Worm (Caenorhabditis elegans) whole organism, L4 larva: Measurements from ENCODE around the gene srh-19.
A peak's percentile ranks its signal among the peaks of the same experiment; 100 is the strongest.
"Not testable (repeated sequence)": the region's sequence is repeated elsewhere in the genome, so short reads cannot be mapped to it uniquely, and the experiment has no call there.

Source experiments
- D1046.2 ChIP-seq: fragments of 200-800 bp; sonication (Bioruptor generic); IDR thresholded peaks from 2 replicates; pipeline ENCODE4 v1.3.6; 2022; ENCODE audit warnings: missing genetic modification characterization, missing compliant biosample characterization
- F10B5.3 ChIP-seq: sonication (generic microtip); optimal IDR thresholded peaks from 2 replicates; lab custom pipeline; 2016; ENCODE audit warnings: mild to moderate bottlenecking, missing genetic modification characterization, missing compliant biosample characterization
- F26F4.8 ChIP-seq: fragments of 200-800 bp; sonication (Bioruptor generic); conservative IDR thresholded peaks from 2 replicates; pipeline ENCODE4 v1.3.6; 2022; ENCODE audit warnings: missing genetic modification characterization, missing compliant biosample characterization
- F44E2.7 ChIP-seq: fragments of 200-800 bp; sonication (Bioruptor generic); IDR thresholded peaks from 2 replicates; pipeline ENCODE4 v2.1.2; 2022; ENCODE audit warnings: missing genetic modification characterization, missing compliant biosample characterization
- F49E8.2 ChIP-seq: sonication (generic microtip); optimal IDR thresholded peaks from 2 replicates; lab custom pipeline; 2016; ENCODE audit warnings: missing compliant biosample characterization, mild to moderate bottlenecking, missing genetic modification characterization, borderline replicate concordance
- T20F7.1 ChIP-seq: fragments of 200-800 bp; sonication (Bioruptor generic); optimal IDR thresholded peaks from 2 replicates; lab custom pipeline; 2018; ENCODE audit warnings: mild to moderate bottlenecking, missing genetic modification characterization, missing compliant biosample characterization
- T26A8.4 ChIP-seq: fragments of 200-800 bp; sonication (Bioruptor generic); IDR thresholded peaks from 2 replicates; pipeline ENCODE4 v1.3.6; 2022; ENCODE audit warnings: missing genetic modification characterization, missing compliant biosample characterization
- Y105C5A.15 ChIP-seq: fragments of 200-800 bp; sonication (Bioruptor generic); IDR thresholded peaks from 2 replicates; pipeline ENCODE4 v1.3.6; 2022; ENCODE audit warnings: missing genetic modification characterization, missing compliant biosample characterization
- Y48G9A.11 ChIP-seq: fragments of 200-800 bp; sonication (Bioruptor generic); IDR thresholded peaks from 2 replicates; pipeline ENCODE4 v1.3.6; 2022; ENCODE audit warnings: missing genetic modification reagents, missing genetic modification characterization, missing compliant biosample characterization
- Y75B8A.6 ChIP-seq: fragments of 200-800 bp; sonication (Bioruptor generic); IDR thresholded peaks from 2 replicates; pipeline ENCODE4 v1.3.6; 2022; ENCODE audit warnings: missing genetic modification reagents, missing genetic modification characterization, missing compliant biosample characterization
- ZK337.2 ChIP-seq: fragments of 200-800 bp; sonication (Bioruptor generic); IDR thresholded peaks from 2 replicates; pipeline ENCODE4 v1.3.6; 2022; ENCODE audit warnings: missing genetic modification reagents, missing genetic modification characterization, missing compliant biosample characterization
- arid-1 ChIP-seq: fragments of 200-800 bp; sonication (Bioruptor generic); conservative IDR thresholded peaks from 2 replicates; pipeline ENCODE4 v1.3.6; 2022; ENCODE audit warnings: missing genetic modification reagents, missing genetic modification characterization, missing compliant biosample characterization
- ceh-20 ChIP-seq: fragments of 200-800 bp; sonication (Bioruptor generic); IDR thresholded peaks from 2 replicates; pipeline ENCODE4 v1.3.6; 2022; ENCODE audit warnings: missing genetic modification reagents, missing genetic modification characterization, missing compliant biosample characterization
- ceh-28 ChIP-seq: fragments of 150-350 bp; optimal IDR thresholded peaks from 2 replicates; lab custom pipeline; 2014; ENCODE audit warnings: missing biosample characterization, missing genetic modification reagents, missing genetic modification characterization
- ceh-44 ChIP-seq: fragments of 200-800 bp; sonication (Bioruptor generic); IDR thresholded peaks from 2 replicates; pipeline ENCODE4 v1.3.6; 2022; ENCODE audit warnings: missing genetic modification reagents, missing genetic modification characterization, missing compliant biosample characterization
- ceh-62 ChIP-seq: sonication (generic microtip); optimal IDR thresholded peaks from 2 replicates; lab custom pipeline; 2017; ENCODE audit warnings: missing biosample characterization, missing genetic modification characterization
- ceh-82 ChIP-seq: sonication (generic microtip); optimal IDR thresholded peaks from 2 replicates; lab custom pipeline; 2017; ENCODE audit warnings: missing biosample characterization, missing genetic modification characterization
- ctbp-1 ChIP-seq: fragments of 200-800 bp; sonication (Bioruptor generic); IDR thresholded peaks from 2 replicates; pipeline ENCODE4 v1.3.6; 2022; ENCODE audit warnings: missing genetic modification reagents, missing genetic modification characterization, missing compliant biosample characterization
- daf-12 ChIP-seq: fragments of 150-350 bp; optimal IDR thresholded peaks from 2 replicates; lab custom pipeline; 2014; ENCODE audit warnings: missing biosample characterization, missing genetic modification reagents, missing genetic modification characterization
- daf-8 ChIP-seq: fragments of 200-800 bp; sonication (Bioruptor generic); IDR thresholded peaks from 2 replicates; pipeline ENCODE4 v1.3.6; 2022; ENCODE audit warnings: missing genetic modification characterization, missing compliant biosample characterization
- dmd-6 ChIP-seq: fragments of 200-800 bp; sonication (Bioruptor generic); IDR thresholded peaks from 2 replicates; pipeline ENCODE4 v1.3.6; 2022; ENCODE audit warnings: missing genetic modification reagents, missing genetic modification characterization, missing compliant biosample characterization
- dmd-8 ChIP-seq: fragments of 200-800 bp; sonication (Bioruptor generic); IDR thresholded peaks from 2 replicates; pipeline ENCODE4 v1.3.6; 2022; ENCODE audit warnings: missing genetic modification characterization, missing compliant biosample characterization
- dmd-9 ChIP-seq: fragments of 200-800 bp; sonication (Bioruptor generic); IDR thresholded peaks from 2 replicates; pipeline ENCODE4 v1.3.6; 2022; ENCODE audit warnings: missing genetic modification reagents, missing genetic modification characterization, missing compliant biosample characterization
- egl-43 ChIP-seq: fragments of 200-800 bp; sonication (Bioruptor generic); IDR thresholded peaks from 2 replicates; pipeline ENCODE4 v1.3.6; 2022; ENCODE audit warnings: missing genetic modification reagents, missing genetic modification characterization, missing compliant biosample characterization
- lim-7 ChIP-seq: fragments of 200-800 bp; sonication (Bioruptor generic); IDR thresholded peaks from 2 replicates; pipeline ENCODE4 v1.3.6; 2022; ENCODE audit warnings: missing genetic modification characterization, missing compliant biosample characterization
- lin-1 ChIP-seq: fragments of 200-800 bp; sonication (Bioruptor generic); IDR thresholded peaks from 2 replicates; pipeline ENCODE4 v1.3.6; 2022; ENCODE audit warnings: missing genetic modification reagents, missing genetic modification characterization, missing compliant biosample characterization
- lin-38 ChIP-seq: fragments of 200-800 bp; sonication (Bioruptor generic); IDR thresholded peaks from 2 replicates; pipeline ENCODE4 v1.3.6; 2022; ENCODE audit warnings: missing genetic modification reagents, missing genetic modification characterization, missing compliant biosample characterization
- lir-3 ChIP-seq: sonication (generic microtip); optimal IDR thresholded peaks from 2 replicates; lab custom pipeline; 2016; ENCODE audit warnings: mild to moderate bottlenecking, missing genetic modification characterization, missing compliant biosample characterization
- madf-5 ChIP-seq, 2 experiments: fragments of 200-800 bp; sonication (Bioruptor generic); IDR thresholded peaks; 2 replicates each; pipeline ENCODE4 v1.3.6; 2022; ENCODE audit warnings: missing compliant biosample characterization in 2 of 2, missing genetic modification characterization in 2 of 2
- madf-9 ChIP-seq: fragments of 200-800 bp; sonication (Bioruptor generic); conservative IDR thresholded peaks from 2 replicates; pipeline ENCODE4 v1.3.6; 2022; ENCODE audit warnings: missing genetic modification reagents, missing genetic modification characterization, missing compliant biosample characterization
- mdt-29 ChIP-seq: fragments of 200-800 bp; sonication (Bioruptor generic); IDR thresholded peaks from 2 replicates; pipeline ENCODE4 v1.3.6; 2022; ENCODE audit warnings: missing genetic modification reagents, missing genetic modification characterization, missing compliant biosample characterization
- mxl-3 ChIP-seq: fragments of 200-800 bp; sonication (Bioruptor generic); optimal IDR thresholded peaks from 2 replicates; lab custom pipeline; 2018; ENCODE audit warnings: mild to moderate bottlenecking, missing genetic modification characterization, missing compliant biosample characterization
- nhr-25 ChIP-seq: sonication (generic microtip); optimal IDR thresholded peaks from 2 replicates; lab custom pipeline; 2017; ENCODE audit warnings: missing genetic modification characterization, mild to moderate bottlenecking, missing compliant biosample characterization, antibody characterized with exemption, moderate library complexity, borderline replicate concordance; ENCODE audit not compliant: insufficient read depth
- nhr-41 ChIP-seq: fragments of 200-800 bp; sonication (Bioruptor generic); IDR thresholded peaks from 2 replicates; pipeline ENCODE4 v1.3.6; 2022; ENCODE audit warnings: missing genetic modification reagents, missing genetic modification characterization, missing compliant biosample characterization
- nhr-48 ChIP-seq: sonication (generic microtip); optimal IDR thresholded peaks from 2 replicates; lab custom pipeline; 2016; ENCODE audit warnings: mild to moderate bottlenecking, missing genetic modification characterization, missing compliant biosample characterization
- nhr-76 ChIP-seq: fragments of 150-350 bp; optimal IDR thresholded peaks from 2 replicates; lab custom pipeline; 2014; ENCODE audit warnings: missing biosample characterization, missing genetic modification characterization
- pha-4 ChIP-seq, 2 experiments: fragments of 150-350 bp in 1 of 2; fragments of 200-800 bp in 1 of 2; sonication (Bioruptor generic) in 1 of 2; IDR thresholded peaks in 1 of 2; optimal IDR thresholded peaks in 1 of 2; 2 replicates each; pipeline versions ENCODE4 v1.3.6 to Lab custom; 2014 to 2022; ENCODE audit warnings: missing genetic modification characterization in 2 of 2, missing genetic modification reagents in 2 of 2, missing biosample characterization in 1 of 2, missing compliant biosample characterization in 1 of 2
- php-3 ChIP-seq: fragments of 200-800 bp; sonication (Bioruptor generic); IDR thresholded peaks from 2 replicates; pipeline ENCODE4 v1.3.6; 2022; ENCODE audit warnings: missing genetic modification reagents, missing genetic modification characterization, missing compliant biosample characterization
- pqm-1 ChIP-seq: sonication (generic microtip); optimal IDR thresholded peaks from 2 replicates; lab custom pipeline; 2017; ENCODE audit warnings: missing biosample characterization, missing genetic modification characterization
- saeg-2 ChIP-seq: fragments of 200-800 bp; sonication (Bioruptor generic); IDR thresholded peaks from 2 replicates; pipeline ENCODE4 v1.3.6; 2022; ENCODE audit warnings: missing genetic modification reagents, missing genetic modification characterization, missing compliant biosample characterization
- snpc-1.2 ChIP-seq: fragments of 200-800 bp; sonication (Bioruptor generic); IDR thresholded peaks from 2 replicates; pipeline ENCODE4 v1.3.6; 2022; ENCODE audit warnings: missing genetic modification reagents, missing genetic modification characterization, missing compliant biosample characterization
- snpc-4 ChIP-seq: fragments of 150-350 bp; optimal IDR thresholded peaks from 2 replicates; lab custom pipeline; 2014; ENCODE audit warnings: missing biosample characterization, missing genetic modification characterization
- tag-97 ChIP-seq: fragments of 200-800 bp; sonication (Bioruptor generic); IDR thresholded peaks from 2 replicates; pipeline ENCODE4 v1.3.6; 2022; ENCODE audit warnings: missing genetic modification characterization, missing compliant biosample characterization
- tra-1 ChIP-seq: fragments of 200-800 bp; sonication (Bioruptor generic); IDR thresholded peaks from 2 replicates; pipeline ENCODE4 v1.3.6; 2022; ENCODE audit warnings: missing genetic modification reagents, missing genetic modification characterization, missing compliant biosample characterization
- vab-7 ChIP-seq: fragments of 200-800 bp; sonication (Bioruptor generic); IDR thresholded peaks from 2 replicates; pipeline ENCODE4 v1.3.6; 2022; ENCODE audit warnings: missing genetic modification reagents, missing genetic modification characterization, missing compliant biosample characterization
- zfp-3 ChIP-seq: fragments of 200-800 bp; sonication (Bioruptor generic); conservative IDR thresholded peaks from 2 replicates; pipeline ENCODE4 v1.3.6; 2022; ENCODE audit warnings: missing genetic modification reagents, missing genetic modification characterization, missing compliant biosample characterization

Gene srh-19

DNA sequence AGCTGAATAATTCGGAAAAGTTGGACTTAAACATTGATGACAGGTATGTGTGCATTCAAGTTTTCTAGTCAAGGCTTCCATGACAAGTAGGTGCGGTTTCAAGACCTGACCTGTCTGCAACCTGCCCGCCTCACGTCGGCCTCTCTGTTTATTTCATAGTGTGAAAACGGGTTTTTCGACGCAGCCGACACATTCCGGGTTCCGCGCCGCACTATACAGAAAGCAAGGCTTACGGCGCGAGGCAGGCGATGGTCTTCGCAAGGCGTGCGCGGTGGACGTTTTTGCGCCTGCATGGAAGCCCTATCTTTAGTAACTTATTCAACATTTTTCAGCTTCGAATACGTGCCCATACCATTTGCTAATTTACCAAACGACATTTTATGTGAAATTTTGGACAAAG is 40.5 kb upstream of the srh-19 start:
- TF ChIP-seq snpc-4 (tag; lab: Kevin White, UChicago) (peak; percentile 3), daf-12 (tag; lab: Kevin White, UChicago) (no peak), F26F4.8 (GFP tag; lab: Robert Waterston, UW) (0 out of 2 replicates have a peak, but pooled peaks have one; percentile 20), ZK337.2 (no peak), D1046.2 (GFP tag; lab: Robert Waterston, UW) (no peak), snpc-1.2 (GFP tag; lab: Robert Waterston, UW) (peak; percentile 39; the same call in 1 of the 2 replicates), egl-43 (no peak), ceh-28 (no peak)

DNA sequence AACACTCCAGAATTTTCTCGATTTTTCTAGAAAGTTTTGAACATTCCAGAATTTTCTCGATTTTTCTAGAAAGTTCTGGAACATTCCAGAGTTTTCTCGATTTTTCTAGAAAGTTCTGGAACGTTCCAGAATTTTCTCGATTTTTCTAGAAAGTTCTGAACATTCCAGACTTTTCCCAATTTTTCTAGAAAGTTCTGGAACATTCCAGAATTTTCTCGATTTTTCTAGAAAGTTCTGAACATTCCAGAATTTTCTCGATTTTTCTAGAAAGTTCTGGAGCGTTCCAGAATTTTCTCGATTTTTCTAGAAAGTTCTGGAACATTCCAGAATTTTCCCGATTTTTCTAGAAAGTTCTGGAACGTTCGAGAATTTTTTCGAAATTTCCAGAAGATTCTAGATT is 37.9 kb upstream of the srh-19 start:
- TF ChIP-seq daf-8 (GFP tag; lab: Robert Waterston, UW) = peak; percentile 87; the same call in 1 of the 2 replicates
- peak; percentile 92 for TF ChIP-seq ctbp-1 (GFP tag; lab: Robert Waterston, UW)
- TF ChIP-seq dmd-8 (GFP tag; lab: Robert Waterston, UW) = peak; percentile 66
- peak; percentile 97 for TF ChIP-seq lin-1 (GFP tag; lab: Robert Waterston, UW)
- TF ChIP-seq dmd-9 (GFP tag; lab: Robert Waterston, UW) = peak; percentile 76; the same call in 1 of the 2 replicates
- TF ChIP-seq T26A8.4 (GFP tag; lab: Robert Waterston, UW) = peak; percentile 36; the same call in 1 of the 2 replicates
- TF ChIP-seq Y75B8A.6 (GFP tag; lab: Robert Waterston, UW) = peak; percentile 89; the same call in 1 of the 2 replicates
- peak; percentile 69 for TF ChIP-seq zfp-3
- peak; percentile 79 for TF ChIP-seq lim-7 (GFP tag; lab: Robert Waterston, UW)
- TF ChIP-seq snpc-1.2 (GFP tag; lab: Robert Waterston, UW) = peak; percentile 97
- peak; percentile 92 for TF ChIP-seq tra-1 (GFP tag; lab: Robert Waterston, UW)
- TF ChIP-seq dmd-6 (GFP tag; lab: Robert Waterston, UW) = peak; percentile 62
- peak; percentile 93 for TF ChIP-seq Y48G9A.11 (GFP tag; lab: Robert Waterston, UW)
- TF ChIP-seq mdt-29 = peak; percentile 99
- TF ChIP-seq lin-38 (GFP tag; lab: Robert Waterston, UW) = peak; percentile 72
- TF ChIP-seq ceh-44 (GFP tag; lab: Robert Waterston, UW) = peak; percentile 97
- peak; percentile 92; the same call in 1 of the 2 replicates for TF ChIP-seq tag-97 (GFP tag; lab: Robert Waterston, UW)
- peak; percentile 96 to 97 for TF ChIP-seq madf-5 (GFP tag; IDR thresholded peaks at IDR 0.05; lab: Robert Waterston, UW)
- peak; percentile 47; the same call in 1 of the 2 replicates for TF ChIP-seq php-3 (GFP tag; lab: Robert Waterston, UW)
- TF ChIP-seq vab-7 (GFP tag; lab: Robert Waterston, UW) = peak; percentile 91
- TF ChIP-seq nhr-41 (GFP tag; lab: Robert Waterston, UW) = peak; percentile 92
- peak; percentile 99 for TF ChIP-seq Y105C5A.15 (GFP tag; lab: Robert Waterston, UW)
- TF ChIP-seq ZK337.2 = 0 out of 2 replicates have a peak, but pooled peaks have one; percentile 52
- TF ChIP-seq F26F4.8 (GFP tag; lab: Robert Waterston, UW) = peak; percentile 82
- TF ChIP-seq arid-1 (GFP tag; lab: Robert Waterston, UW) = peak; percentile 96
- TF ChIP-seq pha-4 (GFP tag; IDR thresholded peaks at IDR 0.05; lab: Robert Waterston, UW) = peak; percentile 94
- TF ChIP-seq pha-4 (tag; optimal IDR thresholded peaks at IDR 0.05; lab: Kevin White, UChicago) = not testable (repeated sequence)
- peak; percentile 88 for TF ChIP-seq egl-43
- TF ChIP-seq F44E2.7 (GFP tag; lab: Robert Waterston, UW) = peak; percentile 82; the same call in 1 of the 2 replicates
- peak; percentile 87 for TF ChIP-seq madf-9 (GFP tag; lab: Robert Waterston, UW)
- peak; percentile 51; the same call in 1 of the 2 replicates for TF ChIP-seq saeg-2
- 0 out of 2 replicates have a peak, but pooled peaks have one; percentile 39 for TF ChIP-seq ceh-20 (GFP tag; lab: Robert Waterston, UW)
- TF ChIP-seq, all 104 proteins: peak for 31; not testable (repeated sequence) for 73

DNA sequence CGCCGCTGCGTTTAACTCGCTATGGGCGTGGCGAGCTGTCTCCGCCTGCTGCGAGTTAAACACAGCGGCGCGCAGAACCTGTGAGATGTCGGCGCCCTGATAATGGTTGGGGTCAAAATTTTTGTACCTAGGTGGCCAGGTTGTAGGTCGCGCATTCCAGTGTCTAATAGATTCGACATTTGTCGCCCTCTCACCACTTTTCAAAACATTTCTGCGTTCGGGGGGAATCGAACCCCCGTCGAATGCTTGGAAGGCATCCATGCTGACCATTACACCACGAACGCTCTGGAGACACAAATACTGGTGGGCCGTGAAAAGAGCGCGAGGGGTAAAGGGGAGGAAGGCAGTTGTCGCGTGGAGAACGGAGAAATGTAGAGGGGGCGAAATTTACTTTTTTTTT is 33.6 kb upstream of the srh-19 start:
- TF ChIP-seq F10B5.3 = peak; percentile 62
- peak; percentile 43 for TF ChIP-seq F49E8.2
- TF ChIP-seq madf-5 (GFP tag; IDR thresholded peaks at IDR 0.05; lab: Robert Waterston, UW) = 0 out of 4 replicates have a peak, but pooled peaks have one; percentile 58 to 59
- peak; percentile 84 for TF ChIP-seq pha-4 (GFP tag; IDR thresholded peaks at IDR 0.05; lab: Robert Waterston, UW)
- TF ChIP-seq pha-4 (tag; optimal IDR thresholded peaks at IDR 0.05; lab: Kevin White, UChicago) = no peak
- no peak for TF ChIP-seq ceh-82 (tag; lab: Kevin White, UChicago)
- no peak for TF ChIP-seq ceh-62 (tag; lab: Kevin White, UChicago)
- no peak for TF ChIP-seq nhr-25
- peak; percentile 56 for TF ChIP-seq lir-3 (tag; lab: Kevin White, UChicago)
- peak; percentile 60; the same call in 1 of the 2 replicates for TF ChIP-seq lin-1 (GFP tag; lab: Robert Waterston, UW)
- peak; percentile 64 for TF ChIP-seq mxl-3 (GFP tag; lab: Kevin White, UChicago)
- no peak for TF ChIP-seq nhr-76 (tag; lab: Kevin White, UChicago)
- no peak for TF ChIP-seq pqm-1 (tag; lab: Kevin White, UChicago)
- TF ChIP-seq daf-8 (GFP tag; lab: Robert Waterston, UW) = no peak
- peak; percentile 67 for TF ChIP-seq nhr-48
- TF ChIP-seq T20F7.1 (GFP tag; lab: Kevin White, UChicago) = no peak
